Worm (Caenorhabditis elegans) whole organism, late embryonic: ENCODE data around the gene ZK154.5.

ENCODE experiments used
- K02D7.2 ChIP-seq: sonication (generic microtip); optimal IDR thresholded peaks from 2 replicates; lab custom pipeline; 2017; ENCODE audit warnings: mild to moderate bottlenecking, missing genetic modification characterization, missing compliant biosample characterization
- K09A11.1 ChIP-seq: sonication (generic microtip); optimal IDR thresholded peaks from 2 replicates; lab custom pipeline; 2017; ENCODE audit warnings: antibody characterized with exemption, mild to moderate bottlenecking, missing genetic modification characterization, missing compliant biosample characterization; ENCODE audit not compliant: insufficient read depth
- T23F11.4 ChIP-seq: fragments of 200-800 bp; sonication (Bioruptor generic); optimal IDR thresholded peaks from 2 replicates; lab custom pipeline; 2018; ENCODE audit warnings: mild to moderate bottlenecking, missing genetic modification characterization, missing compliant biosample characterization
- ahr-1 ChIP-seq: sonication (generic microtip); optimal IDR thresholded peaks from 2 replicates; lab custom pipeline; 2016; ENCODE audit warnings: missing genetic modification characterization, missing compliant biosample characterization
- ceh-14 ChIP-seq: sonication (generic microtip); optimal IDR thresholded peaks from 2 replicates; lab custom pipeline; 2016; ENCODE audit warnings: missing genotype, missing genetic modification characterization, missing compliant biosample characterization
- ceh-18 ChIP-seq: sonication (generic microtip); optimal IDR thresholded peaks from 2 replicates; lab custom pipeline; 2016; ENCODE audit warnings: missing genetic modification characterization, missing compliant biosample characterization
- ceh-2 ChIP-seq: sonication (generic microtip); optimal IDR thresholded peaks from 2 replicates; lab custom pipeline; 2016; ENCODE audit warnings: missing genotype, missing genetic modification characterization, missing compliant biosample characterization
- ceh-22 ChIP-seq: sonication (generic microtip); optimal IDR thresholded peaks from 2 replicates; lab custom pipeline; 2017; ENCODE audit warnings: missing biosample characterization, missing genetic modification characterization
- ceh-24 ChIP-seq: sonication (generic microtip); optimal IDR thresholded peaks from 2 replicates; lab custom pipeline; 2016; ENCODE audit warnings: mild to moderate bottlenecking, missing genetic modification characterization, missing compliant biosample characterization
- ceh-30 ChIP-seq: fragments of 150-350 bp; optimal IDR thresholded peaks from 2 replicates; lab custom pipeline; 2014; ENCODE audit warnings: missing biosample characterization, missing genetic modification characterization
- ceh-31 ChIP-seq: sonication (generic microtip); optimal IDR thresholded peaks from 2 replicates; lab custom pipeline; 2016; ENCODE audit warnings: missing genetic modification characterization, missing compliant biosample characterization
- ceh-45 ChIP-seq: fragments of 200-800 bp; sonication (Bioruptor generic); IDR thresholded peaks from 2 replicates; pipeline ENCODE4 v1.3.6; 2022; ENCODE audit warnings: missing genetic modification reagents, missing genetic modification characterization, missing compliant biosample characterization
- dve-1 ChIP-seq: sonication (generic microtip); optimal IDR thresholded peaks from 2 replicates; lab custom pipeline; 2017; ENCODE audit warnings: antibody characterized with exemption, mild to moderate bottlenecking, missing genetic modification characterization, missing compliant biosample characterization
- elt-2 ChIP-seq: sonication (generic microtip); optimal IDR thresholded peaks from 2 replicates; lab custom pipeline; 2016; ENCODE audit warnings: missing genetic modification reagents, missing genetic modification characterization, missing compliant biosample characterization
- ets-4 ChIP-seq: sonication (generic microtip); optimal IDR thresholded peaks from 2 replicates; lab custom pipeline; 2016; ENCODE audit warnings: missing genetic modification characterization, missing compliant biosample characterization
- eyg-1 ChIP-seq: sonication (generic microtip); optimal IDR thresholded peaks from 2 replicates; lab custom pipeline; 2016; ENCODE audit warnings: missing genotype, missing genetic modification characterization, missing compliant biosample characterization
- fax-1 ChIP-seq: sonication (generic microtip); optimal IDR thresholded peaks from 2 replicates; lab custom pipeline; 2016; ENCODE audit warnings: missing genotype, missing genetic modification characterization, missing compliant biosample characterization
- fkh-10 ChIP-seq: fragments of 150-350 bp; optimal IDR thresholded peaks from 2 replicates; lab custom pipeline; 2014; ENCODE audit warnings: missing biosample characterization, missing genetic modification reagents, missing genetic modification characterization
- fkh-6 ChIP-seq: sonication (generic microtip); optimal IDR thresholded peaks from 2 replicates; lab custom pipeline; 2016; ENCODE audit warnings: missing genetic modification characterization, missing compliant biosample characterization
- gmeb-2 ChIP-seq: sonication (generic microtip); optimal IDR thresholded peaks from 2 replicates; lab custom pipeline; 2016; ENCODE audit warnings: missing genetic modification characterization, inconsistent platforms, missing compliant biosample characterization
- hlh-13 ChIP-seq: fragments of 200-800 bp; sonication (Bioruptor generic); optimal IDR thresholded peaks from 2 replicates; lab custom pipeline; 2018; ENCODE audit warnings: mild to moderate bottlenecking, missing genetic modification characterization, missing compliant biosample characterization
- hlh-6 ChIP-seq: sonication (generic microtip); optimal IDR thresholded peaks from 2 replicates; lab custom pipeline; 2016; ENCODE audit warnings: missing genotype, missing genetic modification characterization, missing compliant biosample characterization
- hlh-8 ChIP-seq: sonication (generic microtip); optimal IDR thresholded peaks from 2 replicates; lab custom pipeline; 2016; ENCODE audit warnings: missing genotype, missing genetic modification characterization, missing compliant biosample characterization
- lin-11 ChIP-seq: fragments of 200-800 bp; sonication (Bioruptor generic); optimal IDR thresholded peaks from 2 replicates; lab custom pipeline; 2018; ENCODE audit warnings: mild to moderate bottlenecking, missing genetic modification characterization, missing compliant biosample characterization
- nfya-1 ChIP-seq: sonication (generic microtip); optimal IDR thresholded peaks from 2 replicates; lab custom pipeline; 2017; ENCODE audit warnings: missing genetic modification characterization, mild to moderate bottlenecking, missing compliant biosample characterization, antibody characterized with exemption, moderate library complexity
- npax-4 ChIP-seq: sonication (generic microtip); optimal IDR thresholded peaks from 2 replicates; lab custom pipeline; 2016; ENCODE audit warnings: missing genetic modification characterization, missing compliant biosample characterization
- pag-3 ChIP-seq: sonication (generic microtip); optimal IDR thresholded peaks from 2 replicates; lab custom pipeline; 2016; ENCODE audit warnings: missing compliant biosample characterization, missing genetic modification characterization, borderline replicate concordance
- pat-9 ChIP-seq: fragments of 200-800 bp; sonication (Bioruptor generic); optimal IDR thresholded peaks from 2 replicates; lab custom pipeline; 2018; ENCODE audit warnings: mild to moderate bottlenecking, missing genetic modification characterization, moderate library complexity, missing compliant biosample characterization
- pha-4 ChIP-seq: fragments of 150-350 bp; optimal IDR thresholded peaks from 2 replicates; lab custom pipeline; 2018; ENCODE audit warnings: missing biosample characterization, missing genetic modification reagents, missing genetic modification characterization
- ref-2 ChIP-seq: sonication (generic microtip); optimal IDR thresholded peaks from 2 replicates; lab custom pipeline; 2016; ENCODE audit warnings: missing genetic modification characterization, missing compliant biosample characterization
- sdc-2 ChIP-seq: sonication (generic microtip); optimal IDR thresholded peaks from 2 replicates; lab custom pipeline; 2016; ENCODE audit warnings: missing genotype, missing genetic modification characterization, missing compliant biosample characterization
- sox-4 ChIP-seq: sonication (generic microtip); optimal IDR thresholded peaks from 2 replicates; lab custom pipeline; 2017; ENCODE audit warnings: mild to moderate bottlenecking, missing genetic modification characterization, inconsistent platforms, missing compliant biosample characterization
- ttx-3 ChIP-seq: sonication (generic microtip); optimal IDR thresholded peaks from 2 replicates; lab custom pipeline; 2016; ENCODE audit warnings: missing genetic modification reagents, missing genetic modification characterization, missing compliant biosample characterization
- unc-86 ChIP-seq: sonication (generic microtip); optimal IDR thresholded peaks from 2 replicates; lab custom pipeline; 2016; ENCODE audit warnings: missing genetic modification characterization, missing compliant biosample characterization
- ztf-16 ChIP-seq: sonication (generic microtip); optimal IDR thresholded peaks from 2 replicates; lab custom pipeline; 2017; ENCODE audit warnings: missing genetic modification characterization, missing compliant biosample characterization

ZK154.5 gene

ce11 chrX:7776509-7777001, 11.2 kb downstream of the ZK154.5 start, which contains the start of gene mec-7:
mec-7 (minus strand) TSS chrX:7776689.
- TF ChIP-seq ceh-31 (tag; lab: Kevin White, UChicago) (peak; percentile 28), dve-1 (tag; lab: Kevin White, UChicago) (no peak)
- TF ChIP-seq, all 69 proteins: peak for 1

- no peak for TF ChIP-seq npax-4 (tag; lab: Kevin White, UChicago)
- no peak for TF ChIP-seq fkh-6 (tag; lab: Kevin White, UChicago)
Observed at ce11 chrX:7773714-7774318, 13.9 kb downstream of the ZK154.5 start.

- TF ChIP-seq ets-4, result no peak
- no peak for TF ChIP-seq fax-1
- no peak for TF ChIP-seq ttx-3 (tag; lab: Kevin White, UChicago)
- TF ChIP-seq ztf-16, result no peak
- no peak for TF ChIP-seq ceh-30
- TF ChIP-seq K02D7.2 (tag; lab: Kevin White, UChicago), result no peak
- no peak for TF ChIP-seq nfya-1 (tag; lab: Kevin White, UChicago)
- TF ChIP-seq ceh-24 (tag; lab: Kevin White, UChicago), result no peak
- TF ChIP-seq ceh-18, result no peak
- no peak for TF ChIP-seq ahr-1
- TF ChIP-seq ceh-45 (GFP tag; lab: Robert Waterston, UW), result no peak
- no peak for TF ChIP-seq hlh-8 (tag; lab: Kevin White, UChicago)
- no peak for TF ChIP-seq unc-86 (tag; lab: Kevin White, UChicago)
Observed at ce11 chrX:7752770-7753169, 35.0 kb downstream of the ZK154.5 start, which contains the start of gene deg-1. deg-1 (plus strand) TSS chrX:7753070.

ce11 chrX:7750084-7750483, 37.7 kb downstream of the ZK154.5 start:
- no peak for TF ChIP-seq hlh-13 (GFP tag; lab: Kevin White, UChicago)
- TF ChIP-seq pat-9, result no peak
- TF ChIP-seq ref-2, result peak; percentile 96
- no peak for TF ChIP-seq ceh-18
- no peak for TF ChIP-seq T23F11.4 (GFP tag; lab: Kevin White, UChicago)
- TF ChIP-seq ztf-16, result no peak
- no peak for TF ChIP-seq ceh-2 (tag; lab: Kevin White, UChicago)
- no peak for TF ChIP-seq ets-4

- TF ChIP-seq fkh-10 (GFP tag; lab: Kevin White, UChicago), result no peak
- peak; percentile 79 for TF ChIP-seq ref-2
Observed at ce11 chrX:7745386-7745785, 42.3 kb downstream of the ZK154.5 start.

- TF ChIP-seq pat-9 (no peak), lin-11 (tag; lab: Kevin White, UChicago) (no peak), ceh-22 (tag; lab: Kevin White, UChicago) (no peak), hlh-6 (tag; lab: Kevin White, UChicago) (no peak), ceh-30 (no peak), sox-4 (tag; lab: Kevin White, UChicago) (no peak), ceh-31 (tag; lab: Kevin White, UChicago) (no peak), hlh-13 (GFP tag; lab: Kevin White, UChicago) (no peak), eyg-1 (no peak), ceh-45 (GFP tag; lab: Robert Waterston, UW) (no peak), hlh-8 (tag; lab: Kevin White, UChicago) (no peak), elt-2 (tag; lab: Kevin White, UChicago) (no peak), fkh-6 (tag; lab: Kevin White, UChicago) (no peak), sdc-2 (no peak), pha-4 (tag; lab: Kevin White, UChicago) (no peak), gmeb-2 (no peak), pag-3 (tag; lab: Kevin White, UChicago) (no peak), K09A11.1 (tag; lab: Kevin White, UChicago) (no peak), ttx-3 (tag; lab: Kevin White, UChicago) (no peak), ceh-14 (tag; lab: Kevin White, UChicago) (no peak)
Observed at ce11 chrX:7743939-7744338, 43.8 kb downstream of the ZK154.5 start, which contains the start of gene ref-2. ref-2 (plus strand) TSS chrX:7744239.
